Fruit fly (Drosophila melanogaster) whole organism, prepupa: ENCODE measurements around the gene Nplp3.

ENCODE experiments used
- Blimp-1 ChIP-seq: fragments of 200-800 bp; sonication (Bioruptor generic); optimal IDR thresholded peaks from 3 replicates; lab custom pipeline; 2017; ENCODE audit warnings: missing biosample characterization, missing genetic modification characterization, mild to moderate bottlenecking, moderate library complexity, missing genetic modification reagents
- CG4318 ChIP-seq: fragments of 200-800 bp; sonication (Bioruptor generic); optimal IDR thresholded peaks from 3 replicates; lab custom pipeline; 2017; ENCODE audit warnings: missing biosample characterization, mild to moderate bottlenecking, missing genetic modification characterization

- TF ChIP-seq CG4318 (GFP tag; lab: Kevin White, UChicago) (no peak), Blimp-1 (peak; percentile 41)
These were observed 14.7 kb upstream of the Nplp3 start, which contains the start of gene CG13044 for dm6 chr3L:16303078-16303477.
